Worm (Caenorhabditis elegans) whole organism, L4 larva: ENCODE results near the gene hch-1.
A peak's percentile ranks its signal among the peaks of the same experiment; 100 is the strongest.

Experiments
- F26F4.8 ChIP-seq: fragments of 200-800 bp; sonication (Bioruptor generic); conservative IDR thresholded peaks from 2 replicates; pipeline ENCODE4 v1.3.6; 2022; ENCODE audit warnings: missing genetic modification characterization, missing compliant biosample characterization
- F37D6.2 ChIP-seq: sonication (generic microtip); optimal IDR thresholded peaks from 2 replicates; lab custom pipeline; 2016; ENCODE audit warnings: mild to moderate bottlenecking, missing genetic modification characterization, missing compliant biosample characterization
- F49E8.2 ChIP-seq: sonication (generic microtip); optimal IDR thresholded peaks from 2 replicates; lab custom pipeline; 2016; ENCODE audit warnings: missing compliant biosample characterization, mild to moderate bottlenecking, missing genetic modification characterization, borderline replicate concordance
- R02D3.7 ChIP-seq: fragments of 150-350 bp; sonication (generic microtip); optimal IDR thresholded peaks from 3 replicates; lab custom pipeline; 2014; ENCODE audit warnings: missing biosample characterization, missing genetic modification characterization
- Y48G9A.11 ChIP-seq: fragments of 200-800 bp; sonication (Bioruptor generic); IDR thresholded peaks from 2 replicates; pipeline ENCODE4 v1.3.6; 2022; ENCODE audit warnings: missing genetic modification reagents, missing genetic modification characterization, missing compliant biosample characterization
- Y5F2A.4 ChIP-seq: fragments of 200-800 bp; sonication (Bioruptor generic); optimal IDR thresholded peaks from 2 replicates; lab custom pipeline; 2018; ENCODE audit warnings: mild to moderate bottlenecking, missing genetic modification characterization, missing compliant biosample characterization
- ZK337.2 ChIP-seq: fragments of 200-800 bp; sonication (Bioruptor generic); IDR thresholded peaks from 2 replicates; pipeline ENCODE4 v1.3.6; 2022; ENCODE audit warnings: missing genetic modification reagents, missing genetic modification characterization, missing compliant biosample characterization
- ZK546.5 ChIP-seq, 2 experiments: sonication (generic microtip); optimal IDR thresholded peaks; 2 replicates each; lab custom pipeline; 2017; ENCODE audit warnings: missing biosample characterization in 2 of 2, missing genetic modification characterization in 2 of 2
- aha-1 ChIP-seq: fragments of 150-350 bp; peaks from one replicate; lab custom pipeline; 2014; ENCODE audit warnings: missing biosample characterization, missing genetic modification characterization
- ama-1 ChIP-seq: fragments of 150-350 bp; optimal IDR thresholded peaks from 2 replicates; lab custom pipeline; 2014; ENCODE audit warnings: inconsistent platforms, mixed read lengths
- attf-4 ChIP-seq: sonication (generic microtip); optimal IDR thresholded peaks from 3 replicates; lab custom pipeline; 2017; ENCODE audit warnings: missing biosample characterization, missing genetic modification characterization
- ceh-28 ChIP-seq: fragments of 150-350 bp; optimal IDR thresholded peaks from 2 replicates; lab custom pipeline; 2014; ENCODE audit warnings: missing biosample characterization, missing genetic modification reagents, missing genetic modification characterization
- ceh-32 ChIP-seq: sonication (generic microtip); optimal IDR thresholded peaks from 2 replicates; lab custom pipeline; 2016; ENCODE audit warnings: mild to moderate bottlenecking, missing genetic modification characterization, missing compliant biosample characterization; ENCODE audit not compliant: poor library complexity
- ceh-44 ChIP-seq: fragments of 200-800 bp; sonication (Bioruptor generic); IDR thresholded peaks from 2 replicates; pipeline ENCODE4 v1.3.6; 2022; ENCODE audit warnings: missing genetic modification reagents, missing genetic modification characterization, missing compliant biosample characterization
- ctbp-1 ChIP-seq: fragments of 200-800 bp; sonication (Bioruptor generic); IDR thresholded peaks from 2 replicates; pipeline ENCODE4 v1.3.6; 2022; ENCODE audit warnings: missing genetic modification reagents, missing genetic modification characterization, missing compliant biosample characterization
- daf-12 ChIP-seq: fragments of 150-350 bp; optimal IDR thresholded peaks from 2 replicates; lab custom pipeline; 2014; ENCODE audit warnings: missing biosample characterization, missing genetic modification reagents, missing genetic modification characterization
- daf-19 ChIP-seq: fragments of 200-800 bp; sonication (Bioruptor generic); conservative IDR thresholded peaks from 2 replicates; pipeline ENCODE4 v1.3.6; 2022; ENCODE audit warnings: missing genetic modification characterization, missing compliant biosample characterization
- daf-8 ChIP-seq: fragments of 200-800 bp; sonication (Bioruptor generic); IDR thresholded peaks from 2 replicates; pipeline ENCODE4 v1.3.6; 2022; ENCODE audit warnings: missing genetic modification characterization, missing compliant biosample characterization
- dmd-6 ChIP-seq: fragments of 200-800 bp; sonication (Bioruptor generic); IDR thresholded peaks from 2 replicates; pipeline ENCODE4 v1.3.6; 2022; ENCODE audit warnings: missing genetic modification reagents, missing genetic modification characterization, missing compliant biosample characterization
- dmd-8 ChIP-seq: fragments of 200-800 bp; sonication (Bioruptor generic); IDR thresholded peaks from 2 replicates; pipeline ENCODE4 v1.3.6; 2022; ENCODE audit warnings: missing genetic modification characterization, missing compliant biosample characterization
- dmd-9 ChIP-seq: fragments of 200-800 bp; sonication (Bioruptor generic); IDR thresholded peaks from 2 replicates; pipeline ENCODE4 v1.3.6; 2022; ENCODE audit warnings: missing genetic modification reagents, missing genetic modification characterization, missing compliant biosample characterization
- dve-1 ChIP-seq: sonication (generic microtip); optimal IDR thresholded peaks from 2 replicates; lab custom pipeline; 2017; ENCODE audit warnings: antibody characterized with exemption, mild to moderate bottlenecking, missing genetic modification characterization, missing compliant biosample characterization; ENCODE audit not compliant: insufficient read depth
- egl-27 ChIP-seq: sonication (generic microtip); optimal IDR thresholded peaks from 3 replicates; lab custom pipeline; 2017; ENCODE audit warnings: missing biosample characterization, missing genetic modification reagents, missing genetic modification characterization
- fkh-10 ChIP-seq: fragments of 150-350 bp; optimal IDR thresholded peaks from 2 replicates; lab custom pipeline; 2014; ENCODE audit warnings: missing biosample characterization, missing genetic modification reagents, missing genetic modification characterization
- fos-1 ChIP-seq: fragments of 150-350 bp; optimal IDR thresholded peaks from 2 replicates; lab custom pipeline; 2014; ENCODE audit warnings: missing biosample characterization, missing genetic modification characterization
- hif-1 ChIP-seq, 2 experiments: sonication (generic microtip); optimal IDR thresholded peaks; 2 replicates each; lab custom pipeline; 2016 to 2017; ENCODE audit warnings: missing compliant biosample characterization in 2 of 2, missing genetic modification characterization in 2 of 2, missing genetic modification reagents in 2 of 2, missing genotype in 2 of 2, mild to moderate bottlenecking in 1 of 2
- hlh-11 ChIP-seq: fragments of 200-800 bp; sonication (Bioruptor generic); optimal IDR thresholded peaks from 2 replicates; lab custom pipeline; 2018; ENCODE audit warnings: mild to moderate bottlenecking, missing genetic modification characterization, missing compliant biosample characterization
- hlh-30 ChIP-seq: sonication (generic microtip); optimal IDR thresholded peaks from 2 replicates; lab custom pipeline; 2017; ENCODE audit warnings: antibody characterized with exemption, mild to moderate bottlenecking, missing genetic modification characterization, missing compliant biosample characterization; ENCODE audit not compliant: insufficient read depth
- lin-13 ChIP-seq: fragments of 150-350 bp; optimal IDR thresholded peaks from 2 replicates; lab custom pipeline; 2014; ENCODE audit warnings: missing biosample characterization, missing genetic modification reagents, missing genetic modification characterization
- lin-29 ChIP-seq: fragments of 200-800 bp; sonication (Bioruptor generic); IDR thresholded peaks from 2 replicates; pipeline ENCODE4 v1.3.6; 2022; ENCODE audit warnings: missing genetic modification reagents, missing genetic modification characterization, missing compliant biosample characterization
- lin-38 ChIP-seq: fragments of 200-800 bp; sonication (Bioruptor generic); IDR thresholded peaks from 2 replicates; pipeline ENCODE4 v1.3.6; 2022; ENCODE audit warnings: missing genetic modification reagents, missing genetic modification characterization, missing compliant biosample characterization
- lsy-2 ChIP-seq, 2 experiments: fragments of 150-350 bp in 1 of 2; sonication (generic microtip) in 1 of 2; optimal IDR thresholded peaks; 2 replicates each; lab custom pipeline; 2014 to 2017; ENCODE audit warnings: missing biosample characterization in 2 of 2, missing genetic modification characterization in 2 of 2
- madf-9 ChIP-seq: fragments of 200-800 bp; sonication (Bioruptor generic); conservative IDR thresholded peaks from 2 replicates; pipeline ENCODE4 v1.3.6; 2022; ENCODE audit warnings: missing genetic modification reagents, missing genetic modification characterization, missing compliant biosample characterization
- mdl-1 ChIP-seq, 2 experiments: fragments of 150-350 bp in 1 of 2; sonication (generic microtip) in 1 of 2; optimal IDR thresholded peaks; 2 replicates each; lab custom pipeline; 2014 to 2017; ENCODE audit warnings: missing biosample characterization in 2 of 2, missing genetic modification characterization in 2 of 2
- mep-1 ChIP-seq: fragments of 150-350 bp; sonication (generic microtip); optimal IDR thresholded peaks from 3 replicates; lab custom pipeline; 2014; ENCODE audit warnings: missing biosample characterization, missing genetic modification characterization
- nhr-10 ChIP-seq: fragments of 150-350 bp; optimal IDR thresholded peaks from 2 replicates; lab custom pipeline; 2014; ENCODE audit warnings: missing biosample characterization, missing genetic modification characterization
- nhr-48 ChIP-seq: sonication (generic microtip); optimal IDR thresholded peaks from 2 replicates; lab custom pipeline; 2016; ENCODE audit warnings: mild to moderate bottlenecking, missing genetic modification characterization, missing compliant biosample characterization
- nhr-76 ChIP-seq: fragments of 150-350 bp; optimal IDR thresholded peaks from 2 replicates; lab custom pipeline; 2014; ENCODE audit warnings: missing biosample characterization, missing genetic modification characterization
- php-3 ChIP-seq: fragments of 200-800 bp; sonication (Bioruptor generic); IDR thresholded peaks from 2 replicates; pipeline ENCODE4 v1.3.6; 2022; ENCODE audit warnings: missing genetic modification reagents, missing genetic modification characterization, missing compliant biosample characterization
- rbr-2 ChIP-seq: sonication (generic microtip); optimal IDR thresholded peaks from 2 replicates; lab custom pipeline; 2016; ENCODE audit warnings: missing genotype, missing genetic modification characterization, missing compliant biosample characterization
- skn-1 ChIP-seq: fragments of 150-350 bp; optimal IDR thresholded peaks from 2 replicates; lab custom pipeline; 2014; ENCODE audit warnings: missing biosample characterization, missing genetic modification characterization
- snpc-4 ChIP-seq: fragments of 150-350 bp; optimal IDR thresholded peaks from 2 replicates; lab custom pipeline; 2014; ENCODE audit warnings: missing biosample characterization, missing genetic modification characterization
- spr-1 ChIP-seq: sonication (generic microtip); optimal IDR thresholded peaks from 2 replicates; lab custom pipeline; 2016; ENCODE audit warnings: mild to moderate bottlenecking, missing genetic modification characterization, missing compliant biosample characterization
- spr-3 ChIP-seq: fragments of 200-800 bp; sonication (Bioruptor generic); optimal IDR thresholded peaks from 2 replicates; lab custom pipeline; 2018; ENCODE audit warnings: mild to moderate bottlenecking, missing genetic modification characterization, missing compliant biosample characterization
- unc-130 ChIP-seq: sonication (generic microtip); optimal IDR thresholded peaks from 2 replicates; lab custom pipeline; 2016; ENCODE audit warnings: missing genetic modification reagents, missing genetic modification characterization, missing compliant biosample characterization
- unc-39 ChIP-seq: sonication (generic microtip); optimal IDR thresholded peaks from 2 replicates; lab custom pipeline; 2017; ENCODE audit warnings: missing biosample characterization, missing genetic modification characterization
- zip-11 ChIP-seq: fragments of 200-800 bp; sonication (Bioruptor generic); IDR thresholded peaks from 2 replicates; pipeline ENCODE4 v1.3.6; 2022; ENCODE audit warnings: missing genetic modification characterization, missing compliant biosample characterization
- ztf-7 ChIP-seq: fragments of 150-350 bp; optimal IDR thresholded peaks from 2 replicates; lab custom pipeline; 2014; ENCODE audit warnings: missing biosample characterization, missing genetic modification characterization

The hch-1 gene

DNA sequence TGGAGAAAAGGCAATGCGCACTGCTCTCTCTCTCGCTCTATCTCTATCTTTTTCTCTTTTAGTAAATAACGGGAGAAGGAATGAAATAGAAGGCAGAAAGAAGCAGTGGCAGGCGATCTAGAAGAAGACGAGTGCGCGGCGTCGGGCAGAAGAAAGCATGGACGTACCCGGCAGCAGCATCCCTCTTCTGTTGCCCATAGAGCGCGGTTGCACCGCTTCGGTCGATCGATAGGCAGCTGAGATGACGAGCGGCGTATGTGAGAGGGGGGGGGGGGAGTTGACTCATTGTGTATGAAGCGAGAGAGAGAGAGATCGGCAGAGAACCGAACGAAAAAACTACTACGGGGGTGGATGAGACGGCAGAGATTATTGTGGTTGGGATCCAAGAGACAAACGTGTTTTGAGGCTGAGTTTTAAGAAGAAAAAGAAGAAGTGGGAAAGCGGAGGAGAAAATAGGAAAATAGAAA is 8.4 kb upstream of the hch-1 start (continued):
- TF ChIP-seq daf-8 (GFP tag; lab: Robert Waterston, UW) (no peak), daf-12 (tag; lab: Kevin White, UChicago) (no peak), dmd-6 (GFP tag; lab: Robert Waterston, UW) (peak; percentile 86), zip-11 (GFP tag; lab: Robert Waterston, UW) (no peak), snpc-4 (tag; lab: Kevin White, UChicago) (peak; percentile 58), egl-27 (no peak), ZK546.5 (tag; optimal IDR thresholded peaks at IDR 0.05; lab: Kevin White, UChicago) (no peak), ceh-32 (tag; lab: Kevin White, UChicago) (peak; percentile 41), fkh-10 (GFP tag; lab: Kevin White, UChicago) (peak; percentile 97), F26F4.8 (GFP tag; lab: Robert Waterston, UW) (no peak), ama-1 (lab: Kevin White, UChicago) (no peak), php-3 (GFP tag; lab: Robert Waterston, UW) (0 out of 2 replicates have a peak, but pooled peaks have one; percentile 30), nhr-76 (tag; lab: Kevin White, UChicago) (no peak), dmd-8 (no peak), mep-1 (tag; lab: Kevin White, UChicago) (peak; percentile 98), R02D3.7 (tag; lab: Kevin White, UChicago) (no peak), rbr-2 (tag; lab: Kevin White, UChicago) (peak; percentile 97), F37D6.2 (tag; lab: Kevin White, UChicago) (peak; percentile 92), ctbp-1 (GFP tag; lab: Robert Waterston, UW) (peak; percentile 97), aha-1 (tag; lab: Kevin White, UChicago) (peak; percentile 99), spr-3 (GFP tag; lab: Kevin White, UChicago) (peak; percentile 69), madf-9 (GFP tag; lab: Robert Waterston, UW) (peak; percentile 77)

ce11 chrX:14706698-14707285 is 7.0 kb upstream of the hch-1 start, which contains the start of gene tmem-184:
TSS of gene tmem-184 (minus strand) at chrX:14706861.
- peak in 1 of 2 experiments; percentile 24 for TF ChIP-seq mdl-1 (tag; optimal IDR thresholded peaks at IDR 0.05; lab: Kevin White, UChicago)
- TF ChIP-seq lin-38 (GFP tag; lab: Robert Waterston, UW), result peak; percentile 49
- TF ChIP-seq lsy-2 (tag; optimal IDR thresholded peaks at IDR 0.05; lab: Kevin White, UChicago), result peak in 1 of 2 experiments; percentile 39
- TF ChIP-seq Y48G9A.11 (GFP tag; lab: Robert Waterston, UW), result no peak
- peak; percentile 87 for TF ChIP-seq hlh-11
- no peak for TF ChIP-seq nhr-10 (tag; lab: Kevin White, UChicago)
- TF ChIP-seq hlh-30, result peak; percentile 40
- TF ChIP-seq hif-1 (tag; optimal IDR thresholded peaks at IDR 0.05; lab: Kevin White, UChicago), result peak in 1 of 2 experiments; percentile 20
- no peak for TF ChIP-seq ztf-7 (tag; lab: Kevin White, UChicago)
- no peak for TF ChIP-seq ceh-44 (GFP tag; lab: Robert Waterston, UW)
- no peak for TF ChIP-seq fos-1 (tag; lab: Kevin White, UChicago)
- no peak for TF ChIP-seq ceh-28 (tag; lab: Kevin White, UChicago)
- peak; percentile 97 for TF ChIP-seq dmd-6 (GFP tag; lab: Robert Waterston, UW)
- TF ChIP-seq skn-1 (tag; lab: Kevin White, UChicago), result no peak
- peak; percentile 52; the same call in 1 of the 2 replicates for TF ChIP-seq php-3 (GFP tag; lab: Robert Waterston, UW)
- no peak for TF ChIP-seq F37D6.2 (tag; lab: Kevin White, UChicago)
- TF ChIP-seq R02D3.7 (tag; lab: Kevin White, UChicago), result no peak
- peak; percentile 2 for TF ChIP-seq nhr-76 (tag; lab: Kevin White, UChicago)
- no peak for TF ChIP-seq attf-4 (tag; lab: Kevin White, UChicago)
- no peak for TF ChIP-seq unc-130 (GFP tag; lab: Kevin White, UChicago)
- no peak for TF ChIP-seq unc-39 (tag; lab: Kevin White, UChicago)
- no peak for TF ChIP-seq lin-29 (GFP tag; lab: Robert Waterston, UW)
- TF ChIP-seq lin-13 (GFP tag; lab: Kevin White, UChicago), result peak; percentile 9
- TF ChIP-seq madf-9 (GFP tag; lab: Robert Waterston, UW), result no peak
- no peak for TF ChIP-seq ZK337.2 (GFP tag; lab: Robert Waterston, UW)
- peak; percentile 75 for TF ChIP-seq dve-1 (tag; lab: Kevin White, UChicago)
- TF ChIP-seq spr-3 (GFP tag; lab: Kevin White, UChicago), result no peak
- TF ChIP-seq spr-1 (tag; lab: Kevin White, UChicago), result no peak
- no peak for TF ChIP-seq daf-19 (GFP tag; lab: Robert Waterston, UW)
- peak; percentile 91 for TF ChIP-seq aha-1 (tag; lab: Kevin White, UChicago)
- no peak for TF ChIP-seq Y5F2A.4 (GFP tag; lab: Kevin White, UChicago)
- no peak for TF ChIP-seq F49E8.2 (tag; lab: Kevin White, UChicago)
- peak; percentile 88 for TF ChIP-seq nhr-48 (tag; lab: Kevin White, UChicago)
- no peak for TF ChIP-seq dmd-9
